Fruit fly (Drosophila melanogaster) whole organism, embryonic: Measurements from ENCODE around the gene CG7407.

Source experiments
- BEAF-32 ChIP-seq: fragments of 200-800 bp; sonication (Bioruptor generic); optimal IDR thresholded peaks from 3 replicates; lab custom pipeline; 2017; ENCODE audit warnings: missing biosample characterization, missing genetic modification characterization, mild to moderate bottlenecking, moderate library complexity, missing genetic modification reagents
- Bteb2 ChIP-seq: fragments of 200-800 bp; sonication (Bioruptor generic); optimal IDR thresholded peaks from 2 replicates; lab custom pipeline; 2016; ENCODE audit warnings: missing biosample characterization, missing genetic modification characterization
- CG11504 ChIP-seq: fragments of 200-800 bp; sonication (Bioruptor generic); optimal IDR thresholded peaks from 3 replicates; lab custom pipeline; 2019; ENCODE audit warnings: missing biosample characterization, mild to moderate bottlenecking, missing genetic modification characterization, moderate library complexity
- CG11560 ChIP-seq: fragments of 200-800 bp; sonication (Bioruptor generic); IDR thresholded peaks from 3 replicates; pipeline ENCODE4 v1.3.6; 2022; ENCODE audit warnings: missing biosample characterization, missing genetic modification characterization
- CG13123 ChIP-seq: fragments of 200-800 bp; sonication (Bioruptor generic); optimal IDR thresholded peaks from 2 replicates; lab custom pipeline; 2016; ENCODE audit warnings: missing biosample characterization, missing genetic modification characterization
- CG15514 ChIP-seq: fragments of 200-800 bp; sonication (Bioruptor generic); optimal IDR thresholded peaks from 3 replicates; lab custom pipeline; 2017; ENCODE audit warnings: missing biosample characterization, missing genetic modification characterization, mild to moderate bottlenecking, moderate library complexity, missing genetic modification reagents
- CG1603 ChIP-seq: fragments of 200-800 bp; sonication (Bioruptor generic); optimal IDR thresholded peaks from 2 replicates; lab custom pipeline; 2019; ENCODE audit warnings: missing biosample characterization, mild to moderate bottlenecking, missing genetic modification characterization, moderate library complexity
- CG18599 ChIP-seq: fragments of 200-800 bp; sonication (Bioruptor generic); optimal IDR thresholded peaks from 3 replicates; lab custom pipeline; 2017; ENCODE audit warnings: missing biosample characterization, missing genetic modification characterization, mild to moderate bottlenecking, moderate library complexity, missing genetic modification reagents
- CG2116 ChIP-seq: fragments of 200-800 bp; sonication (Bioruptor generic); optimal IDR thresholded peaks from 3 replicates; lab custom pipeline; 2018; ENCODE audit warnings: missing biosample characterization, mild to moderate bottlenecking, missing genetic modification characterization
- CG3065 ChIP-seq: fragments of 200-800 bp; sonication (Bioruptor generic); optimal IDR thresholded peaks from 2 replicates; lab custom pipeline; 2016; ENCODE audit warnings: missing biosample characterization, missing genetic modification characterization
- CG31224 ChIP-seq: fragments of 200-800 bp; sonication (Bioruptor generic); IDR thresholded peaks from 2 replicates; pipeline ENCODE4 v1.3.6; 2022; ENCODE audit warnings: missing biosample characterization, missing genetic modification characterization
- CG31388 ChIP-seq: fragments of 200-800 bp; sonication (Bioruptor generic); optimal IDR thresholded peaks from 2 replicates; lab custom pipeline; 2016; ENCODE audit warnings: missing biosample characterization, missing genetic modification characterization
- CG33213 ChIP-seq: fragments of 200-800 bp; sonication (Bioruptor generic); optimal IDR thresholded peaks from 3 replicates; lab custom pipeline; 2016; ENCODE audit warnings: missing biosample characterization, missing genetic modification characterization
- CG3847 ChIP-seq: fragments of 200-800 bp; sonication (Bioruptor generic); IDR thresholded peaks from 2 replicates; pipeline ENCODE4 v1.3.6; 2022; ENCODE audit warnings: missing biosample characterization, missing genetic modification characterization
- CG42726 ChIP-seq: fragments of 200-800 bp; sonication (Bioruptor generic); IDR thresholded peaks from 2 replicates; pipeline ENCODE4 v1.3.6; 2022; ENCODE audit warnings: missing biosample characterization, missing genetic modification characterization; ENCODE audit not compliant: partially characterized antibody
- CG4424 ChIP-seq: fragments of 200-800 bp; sonication (Bioruptor generic); optimal IDR thresholded peaks from 3 replicates; lab custom pipeline; 2016; ENCODE audit warnings: missing biosample characterization, missing genetic modification characterization
- CG4617 ChIP-seq: fragments of 200-800 bp; sonication (Bioruptor generic); optimal IDR thresholded peaks from 3 replicates; lab custom pipeline; 2016; ENCODE audit warnings: missing biosample characterization, missing genetic modification characterization, borderline replicate concordance
- CG6791 ChIP-seq: fragments of 200-800 bp; sonication (Bioruptor generic); IDR thresholded peaks from 3 replicates; pipeline ENCODE4 v1.3.6; 2022; ENCODE audit warnings: missing biosample characterization, missing genetic modification characterization; ENCODE audit not compliant: partially characterized antibody
- CG7556 ChIP-seq: fragments of 200-800 bp; sonication (Bioruptor generic); optimal IDR thresholded peaks from 2 replicates; lab custom pipeline; 2017; ENCODE audit warnings: missing biosample characterization, mild to moderate bottlenecking, missing genetic modification characterization
- CoRest ChIP-seq: fragments of 200-800 bp; sonication (Bioruptor generic); optimal IDR thresholded peaks from 3 replicates; lab custom pipeline; 2018; ENCODE audit warnings: missing biosample characterization, mild to moderate bottlenecking, missing genetic modification characterization, moderate library complexity
- D ChIP-seq, 2 experiments: fragments of 200-800 bp in 1 of 2; fragments of >200 bp in 1 of 2; sonication (Bioruptor generic) in 1 of 2; optimal IDR thresholded peaks; 2 replicates in 1 of 2; 3 replicates in 1 of 2; lab custom pipeline; 2017; ENCODE audit warnings: mild to moderate bottlenecking in 1 of 2, missing biosample characterization in 1 of 2, missing genetic modification characterization in 1 of 2, missing genetic modification reagents in 1 of 2
- Deaf1 ChIP-seq: fragments of 200-800 bp; optimal IDR thresholded peaks from 3 replicates; lab custom pipeline; 2019; ENCODE audit warnings: missing biosample characterization, mild to moderate bottlenecking, missing genetic modification characterization, moderate library complexity
- Dp ChIP-seq: fragments of 200-800 bp; sonication (Bioruptor generic); optimal IDR thresholded peaks from 2 replicates; lab custom pipeline; 2018; ENCODE audit warnings: missing biosample characterization, mild to moderate bottlenecking, missing genetic modification characterization, moderate library complexity
- E2f2 ChIP-seq: fragments of 200-800 bp; sonication (Bioruptor generic); IDR thresholded peaks from 2 replicates; pipeline ENCODE4 v1.3.6; 2022; ENCODE audit warnings: missing biosample characterization, missing genetic modification characterization
- Elba2 ChIP-seq: fragments of 200-800 bp; sonication (Bioruptor generic); optimal IDR thresholded peaks from 3 replicates; lab custom pipeline; 2016; ENCODE audit warnings: missing biosample characterization, missing genetic modification characterization
- Hey ChIP-seq: fragments of 200-800 bp; sonication (Bioruptor generic); optimal IDR thresholded peaks from 3 replicates; lab custom pipeline; 2018; ENCODE audit warnings: missing biosample characterization, mild to moderate bottlenecking, missing genetic modification characterization
- Lhr ChIP-seq: fragments of 200-800 bp; sonication (Bioruptor generic); optimal IDR thresholded peaks from 3 replicates; lab custom pipeline; 2017; ENCODE audit warnings: mild to moderate bottlenecking, missing biosample characterization, missing genetic modification reagents, missing genetic modification characterization
- Myb ChIP-seq: fragments of 200-800 bp; sonication (Bioruptor generic); optimal IDR thresholded peaks from 2 replicates; lab custom pipeline; 2016; ENCODE audit warnings: missing biosample characterization, missing genetic modification characterization
- NfI ChIP-seq: fragments of 200-800 bp; sonication (Bioruptor generic); optimal IDR thresholded peaks from 3 replicates; lab custom pipeline; 2018; ENCODE audit warnings: missing biosample characterization, mild to moderate bottlenecking, missing genetic modification characterization, moderate library complexity
- Scr ChIP-seq: fragments of 200-800 bp; sonication (Bioruptor generic); IDR thresholded peaks from 2 replicates; pipeline ENCODE4 v1.3.6; 2022; ENCODE audit warnings: missing biosample characterization, missing genetic modification characterization; ENCODE audit not compliant: partially characterized antibody
- Sry-β ChIP-seq: fragments of 200-800 bp; sonication (Bioruptor generic); optimal IDR thresholded peaks from 2 replicates; lab custom pipeline; 2018; ENCODE audit warnings: missing biosample characterization, mild to moderate bottlenecking, missing genetic modification characterization, moderate library complexity
- Taf1 ChIP-seq: fragments of 200-800 bp; sonication (Bioruptor generic); IDR thresholded peaks from 2 replicates; pipeline ENCODE4 v1.3.6; 2022; ENCODE audit warnings: missing biosample characterization, missing genetic modification characterization
- amos ChIP-seq: fragments of 200-800 bp; sonication (Bioruptor generic); IDR thresholded peaks from 2 replicates; pipeline ENCODE4 v1.3.6; 2022; ENCODE audit warnings: missing biosample characterization, missing genetic modification characterization; ENCODE audit not compliant: partially characterized antibody
- gcm ChIP-seq: fragments of 200-800 bp; sonication (Bioruptor generic); optimal IDR thresholded peaks from 2 replicates; lab custom pipeline; 2019; ENCODE audit warnings: missing biosample characterization, mild to moderate bottlenecking, missing genetic modification characterization, moderate library complexity
- gcm2 ChIP-seq: fragments of 200-800 bp; sonication (Bioruptor generic); optimal IDR thresholded peaks from 2 replicates; lab custom pipeline; 2016; ENCODE audit warnings: missing biosample characterization, missing genetic modification characterization
- her ChIP-seq: fragments of 200-800 bp; sonication (Bioruptor generic); optimal IDR thresholded peaks from 2 replicates; lab custom pipeline; 2016; ENCODE audit warnings: missing biosample characterization, missing genetic modification characterization
- jumu ChIP-seq: fragments of 200-800 bp; sonication (Bioruptor generic); optimal IDR thresholded peaks from 3 replicates; lab custom pipeline; 2016; ENCODE audit warnings: missing biosample characterization, missing genetic modification characterization
- kah ChIP-seq: fragments of 200-800 bp; sonication (Bioruptor generic); optimal IDR thresholded peaks from 2 replicates; lab custom pipeline; 2018; ENCODE audit warnings: missing biosample characterization, mild to moderate bottlenecking, missing genetic modification characterization
- knrl ChIP-seq: fragments of 200-800 bp; sonication (Bioruptor generic); IDR thresholded peaks from 3 replicates; pipeline ENCODE4 v1.3.6; 2022; ENCODE audit warnings: missing biosample characterization, missing genetic modification characterization; ENCODE audit not compliant: partially characterized antibody
- mam ChIP-seq: fragments of 200-800 bp; sonication (Bioruptor generic); optimal IDR thresholded peaks from 3 replicates; lab custom pipeline; 2016; ENCODE audit warnings: missing biosample characterization, missing genetic modification characterization
- pros ChIP-seq: fragments of 200-800 bp; sonication (Bioruptor generic); optimal IDR thresholded peaks from 3 replicates; lab custom pipeline; 2019; ENCODE audit warnings: missing biosample characterization, mild to moderate bottlenecking, missing genetic modification characterization, moderate library complexity
- psq ChIP-seq: fragments of 200-800 bp; sonication (Bioruptor generic); optimal IDR thresholded peaks from 2 replicates; lab custom pipeline; 2017; ENCODE audit warnings: missing biosample characterization, missing genetic modification characterization
- pzg ChIP-seq: fragments of 200-800 bp; sonication (Bioruptor generic); optimal IDR thresholded peaks from 3 replicates; lab custom pipeline; 2018; ENCODE audit warnings: missing biosample characterization, mild to moderate bottlenecking, missing genetic modification characterization, moderate library complexity
- sens ChIP-seq: fragments of 200-800 bp; sonication (Bioruptor generic); peaks from one replicate; lab custom pipeline; 2016; ENCODE audit warnings: missing biosample characterization, missing genetic modification characterization
- stwl ChIP-seq: fragments of 200-800 bp; sonication (Bioruptor generic); optimal IDR thresholded peaks from 3 replicates; lab custom pipeline; 2018; ENCODE audit warnings: missing biosample characterization, mild to moderate bottlenecking, missing genetic modification characterization, moderate library complexity
- trem ChIP-seq: fragments of 200-800 bp; optimal IDR thresholded peaks from 3 replicates; lab custom pipeline; 2019; ENCODE audit warnings: missing biosample characterization, mild to moderate bottlenecking, missing genetic modification characterization, moderate library complexity
- unc-4 ChIP-seq: fragments of 200-800 bp; sonication (Bioruptor generic); IDR thresholded peaks from 2 replicates; pipeline ENCODE4 v1.3.6; 2022; ENCODE audit warnings: missing biosample characterization, missing genetic modification characterization; ENCODE audit not compliant: partially characterized antibody
- zen ChIP-seq: fragments of 200-800 bp; sonication (Bioruptor generic); optimal IDR thresholded peaks from 3 replicates; lab custom pipeline; 2018; ENCODE audit warnings: missing biosample characterization, mild to moderate bottlenecking, missing genetic modification characterization, moderate library complexity

The CG7407 gene

DNA sequence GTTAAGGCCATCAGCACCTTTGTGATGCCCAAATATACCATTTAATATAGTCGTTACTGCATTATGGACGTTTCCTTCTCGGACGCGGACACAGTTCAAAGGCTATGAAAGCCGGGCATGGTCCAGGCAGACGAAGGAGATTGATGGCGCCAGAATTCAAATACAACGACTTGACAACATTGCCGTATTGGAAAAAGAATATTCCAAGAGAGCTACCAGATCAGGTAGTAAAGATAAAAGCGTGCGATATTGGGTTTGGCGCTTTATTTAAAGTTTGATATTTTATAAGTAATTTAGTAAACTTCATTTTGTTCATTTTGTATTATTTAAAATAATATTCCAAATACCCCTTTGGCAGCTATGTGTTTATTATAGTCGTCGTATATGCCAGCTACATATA, 49.4 kb upstream of the CG7407 start:
- TF ChIP-seq Dp (GFP tag; lab: Kevin White, UChicago) (peak; percentile 98), CG42726 (0 out of 2 replicates have a peak, but pooled peaks have one; percentile 40), pzg (peak; percentile 47), unc-4 (GFP tag; lab: Robert Waterston, UW) (0 out of 2 replicates have a peak, but pooled peaks have one; percentile 26), amos (GFP tag; lab: Robert Waterston, UW) (peak; percentile 25; the same call in 1 of the 2 replicates), CG11504 (tag; lab: Kevin White, UChicago) (peak; percentile 65), Lhr (GFP tag; lab: Kevin White, UChicago) (peak; percentile 77), knrl (GFP tag; lab: Robert Waterston, UW) (peak; percentile 25; the same call in 1 of the 3 replicates), Scr (GFP tag; lab: Robert Waterston, UW) (0 out of 2 replicates have a peak, but pooled peaks have one; percentile 31), trem (tag; lab: Kevin White, UChicago) (peak; percentile 16), CG11560 (tag; lab: Robert Waterston, UW) (no peak), CG3847 (GFP tag; lab: Robert Waterston, UW) (peak; percentile 33; the same call in 1 of the 2 replicates), Hey (tag; lab: Kevin White, UChicago) (no peak), CG1603 (tag; lab: Kevin White, UChicago) (peak; percentile 35), Myb (GFP tag; lab: Kevin White, UChicago) (peak; percentile 86), CG2116 (GFP tag; lab: Kevin White, UChicago) (no peak), Bteb2 (GFP tag; lab: Kevin White, UChicago) (no peak), CG6791 (GFP tag; lab: Robert Waterston, UW) (0 out of 3 replicates have a peak, but pooled peaks have one; percentile 41), sens (peak; percentile 70), BEAF-32 (GFP tag; lab: Kevin White, UChicago) (peak; percentile 43), E2f2 (peak; percentile 99), CoRest (tag; lab: Kevin White, UChicago) (no peak), stwl (peak; percentile 45), her (no peak)

DNA sequence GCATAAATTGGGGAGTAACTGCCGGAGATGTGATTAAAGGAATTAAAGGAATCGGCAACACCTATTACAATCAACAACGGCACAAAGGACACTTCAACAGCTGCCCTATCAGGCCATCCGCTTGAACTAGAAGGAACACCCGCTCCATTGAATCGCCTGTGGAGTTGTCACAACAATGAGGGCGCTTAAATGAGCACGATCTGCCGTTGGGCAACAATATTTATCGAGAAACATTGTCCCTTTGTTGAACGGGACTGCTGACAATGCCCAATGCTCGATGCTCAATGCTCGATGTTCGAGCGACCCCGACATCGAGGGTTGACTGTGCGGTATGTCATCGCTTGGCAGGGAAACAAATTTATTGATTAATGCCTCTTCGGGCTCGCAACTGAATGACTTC, 35.4 kb upstream of the CG7407 start:
- TF ChIP-seq CG4424 (GFP tag; lab: Kevin White, UChicago): no peak
- TF ChIP-seq CG13123: no peak
- TF ChIP-seq D (optimal IDR thresholded peaks at IDR 0.05; lab: Kevin White, UChicago): peak; percentile 97
- TF ChIP-seq D (GFP tag; optimal IDR thresholded peaks at IDR 0.05; lab: Kevin White, UChicago): no peak
- TF ChIP-seq gcm (GFP tag; lab: Kevin White, UChicago): peak; percentile 59
- TF ChIP-seq Sry-β (GFP tag; lab: Kevin White, UChicago): no peak
- no peak for TF ChIP-seq mam (GFP tag; lab: Kevin White, UChicago)
- TF ChIP-seq CG7556: no peak
- TF ChIP-seq kah (GFP tag; lab: Kevin White, UChicago): no peak
- peak; percentile 27 for TF ChIP-seq pros (GFP tag; lab: Kevin White, UChicago)
- TF ChIP-seq Myb (GFP tag; lab: Kevin White, UChicago): no peak
- TF ChIP-seq CG33213: no peak
- TF ChIP-seq Elba2: no peak

DNA sequence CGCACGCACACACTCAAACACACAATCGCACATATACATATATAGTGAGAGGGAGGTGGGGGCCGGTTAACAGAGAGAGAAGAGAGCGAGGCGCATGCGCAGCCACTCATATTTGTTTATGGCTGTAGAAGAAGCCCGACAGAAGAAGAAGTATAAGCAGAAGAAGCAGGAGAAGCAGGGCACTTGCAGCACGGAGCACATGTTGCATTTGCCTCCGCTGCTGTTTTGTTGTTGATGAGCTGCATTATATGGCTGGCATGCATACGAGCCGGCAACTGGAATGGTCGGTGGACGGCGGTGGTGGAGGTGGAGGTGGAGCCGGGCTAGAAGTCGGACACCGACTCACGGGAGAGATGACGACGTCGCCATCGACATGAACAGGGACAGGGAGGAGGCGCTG, 22.8 kb upstream of the CG7407 start:
- TF ChIP-seq CG4617 (GFP tag; lab: Kevin White, UChicago) (no peak), Taf1 (GFP tag; lab: Robert Waterston, UW) (no peak), psq (GFP tag; lab: Kevin White, UChicago) (no peak), CG15514 (no peak), CG3065 (GFP tag; lab: Kevin White, UChicago) (no peak), Deaf1 (tag; lab: Kevin White, UChicago) (no peak), jumu (GFP tag; lab: Kevin White, UChicago) (no peak), zen (tag; lab: Kevin White, UChicago) (no peak), CG31388 (GFP tag; lab: Kevin White, UChicago) (no peak), CG18599 (GFP tag; lab: Kevin White, UChicago) (no peak), CG31224 (GFP tag; lab: Robert Waterston, UW) (no peak), pros (GFP tag; lab: Kevin White, UChicago) (peak; percentile 63), NfI (GFP tag; lab: Kevin White, UChicago) (no peak), gcm2 (no peak), CG13123 (no peak)
